Fruit fly (Drosophila melanogaster) whole organism: Measurements from ENCODE around the gene CG46244.

Experiments used
- EcR ChIP-seq, 2 experiments: fragments of >200 bp; optimal IDR thresholded peaks; 2 replicates each; lab custom pipeline; 2017; ENCODE audit warnings: missing biosample characterization in 2 of 2, missing genetic modification characterization in 2 of 2, missing genetic modification reagents in 2 of 2
- pan ChIP-seq: fragments of >200 bp; optimal IDR thresholded peaks from 2 replicates; lab custom pipeline; 2017
- usp ChIP-seq: fragments of >200 bp; optimal IDR thresholded peaks from 2 replicates; lab custom pipeline; 2017; ENCODE audit warnings: missing biosample characterization, missing genetic modification characterization, mixed read lengths

- no peak for TF ChIP-seq usp
- TF ChIP-seq pan (lab: Kevin White, UChicago), result no peak
- no peak for TF ChIP-seq EcR (GFP tag; optimal IDR thresholded peaks at IDR 0.05; lab: Kevin White, UChicago)
Observed at dm6 chr2L:19586436-19587333, 19.7 kb upstream of the CG46244 start, which contains the start of gene Lar.
